Worm (Caenorhabditis elegans) whole organism, L2 larva: ENCODE results near the gene T10H4.4.

Experiments used
- F13H6.1 ChIP-seq: sonication (generic microtip); optimal IDR thresholded peaks from 2 replicates; lab custom pipeline; 2016; ENCODE audit warnings: missing genetic modification characterization, missing compliant biosample characterization
- ama-1 ChIP-seq: fragments of 150-350 bp; optimal IDR thresholded peaks from 2 replicates; lab custom pipeline; 2018; ENCODE audit warnings: inconsistent platforms
- egl-27 ChIP-seq: sonication (generic microtip); optimal IDR thresholded peaks from 3 replicates; lab custom pipeline; 2017; ENCODE audit warnings: missing biosample characterization, missing genetic modification reagents, missing genetic modification characterization
- lin-11 ChIP-seq: fragments of 150-350 bp; sonication (generic microtip); optimal IDR thresholded peaks from 2 replicates; lab custom pipeline; 2014; ENCODE audit warnings: missing biosample characterization, missing genetic modification characterization, inconsistent platforms, mixed read lengths
- lsy-2 ChIP-seq, 2 experiments: fragments of 150-350 bp in 1 of 2; sonication (generic microtip) in 1 of 2; optimal IDR thresholded peaks; 2 replicates each; lab custom pipeline; 2014 to 2017; ENCODE audit warnings: missing biosample characterization in 2 of 2, missing genetic modification characterization in 2 of 2
- mdl-1 ChIP-seq, 2 experiments: fragments of 150-350 bp in 1 of 2; sonication (generic microtip) in 1 of 2; optimal IDR thresholded peaks; 2 replicates each; lab custom pipeline; 2017; ENCODE audit warnings: missing biosample characterization in 2 of 2, missing genetic modification characterization in 2 of 2
- nhr-12 ChIP-seq: fragments of 150-350 bp; optimal IDR thresholded peaks from 2 replicates; lab custom pipeline; 2014; ENCODE audit warnings: missing biosample characterization, missing genetic modification characterization
- skn-1 ChIP-seq: sonication (generic microtip); optimal IDR thresholded peaks from 2 replicates; lab custom pipeline; 2017; ENCODE audit warnings: missing biosample characterization, missing genetic modification characterization
- sma-3 ChIP-seq: sonication (generic microtip); optimal IDR thresholded peaks from 2 replicates; lab custom pipeline; 2016; ENCODE audit warnings: missing genetic modification reagents, missing genetic modification characterization, missing compliant biosample characterization
- snpc-4 ChIP-seq: fragments of 150-350 bp; optimal IDR thresholded peaks from 2 replicates; lab custom pipeline; 2014; ENCODE audit warnings: missing biosample characterization, missing genetic modification characterization
- unc-55 ChIP-seq: fragments of 150-350 bp; sonication (generic microtip); optimal IDR thresholded peaks from 3 replicates; lab custom pipeline; 2014; ENCODE audit warnings: missing biosample characterization, missing genetic modification reagents, missing genetic modification characterization
- unc-62 ChIP-seq: fragments of 150-350 bp; optimal IDR thresholded peaks from 2 replicates; lab custom pipeline; 2014; ENCODE audit warnings: missing biosample characterization, missing genetic modification reagents, missing genetic modification characterization
- ztf-11 ChIP-seq: sonication (generic microtip); optimal IDR thresholded peaks from 2 replicates; lab custom pipeline; 2017; ENCODE audit warnings: missing biosample characterization, missing genetic modification characterization

DNA sequence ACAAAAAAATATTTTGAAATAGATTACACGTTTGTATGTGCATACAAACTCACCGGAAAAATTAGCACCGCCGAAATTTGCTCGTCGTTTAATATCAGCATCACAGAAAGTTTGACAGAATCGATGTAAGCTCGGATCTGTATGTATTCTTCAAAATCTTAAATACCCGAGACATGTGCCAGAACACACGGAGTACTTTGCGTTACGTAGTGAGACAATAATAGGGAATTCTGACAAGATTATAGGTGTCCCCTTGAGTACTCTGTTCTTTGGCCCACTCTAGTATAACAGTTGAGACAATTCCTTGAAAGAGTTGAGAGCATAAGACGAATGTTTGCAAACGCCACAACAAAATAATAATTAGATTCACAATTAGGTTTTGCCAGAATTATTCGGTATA, 31.5 kb upstream of the T10H4.4 start, which contains the start of gene srx-48:
- TF ChIP-seq skn-1 (no peak), sma-3 (GFP tag; lab: Kevin White, UChicago) (no peak), ama-1 (no peak), egl-27 (tag; lab: Kevin White, UChicago) (no peak), lsy-2 (tag; optimal IDR thresholded peaks at IDR 0.05; lab: Kevin White, UChicago) (no peak), unc-55 (GFP tag; lab: Kevin White, UChicago) (no peak), nhr-12 (tag; lab: Kevin White, UChicago) (no peak), mdl-1 (tag; optimal IDR thresholded peaks at IDR 0.05; lab: Kevin White, UChicago) (no peak), unc-62 (no peak), snpc-4 (tag; lab: Kevin White, UChicago) (no peak), ztf-11 (no peak), lin-11 (tag; lab: Kevin White, UChicago) (no peak), F13H6.1 (tag; lab: Kevin White, UChicago) (no peak)
